Worm (Caenorhabditis elegans) whole organism, late embryonic: ENCODE results near the gene asd-1.
A peak's percentile ranks its signal among the peaks of the same experiment; 100 is the strongest.

Source experiments
- C38D4.7 ChIP-seq: fragments of 200-800 bp; sonication (Bioruptor generic); optimal IDR thresholded peaks from 2 replicates; lab custom pipeline; 2018; ENCODE audit warnings: mild to moderate bottlenecking, missing genetic modification characterization, moderate library complexity, missing compliant biosample characterization
- K02D7.2 ChIP-seq: sonication (generic microtip); optimal IDR thresholded peaks from 2 replicates; lab custom pipeline; 2017; ENCODE audit warnings: mild to moderate bottlenecking, missing genetic modification characterization, missing compliant biosample characterization
- K09A11.1 ChIP-seq: sonication (generic microtip); optimal IDR thresholded peaks from 2 replicates; lab custom pipeline; 2017; ENCODE audit warnings: antibody characterized with exemption, mild to moderate bottlenecking, missing genetic modification characterization, missing compliant biosample characterization; ENCODE audit not compliant: insufficient read depth
- T23F11.4 ChIP-seq: fragments of 200-800 bp; sonication (Bioruptor generic); optimal IDR thresholded peaks from 2 replicates; lab custom pipeline; 2018; ENCODE audit warnings: mild to moderate bottlenecking, missing genetic modification characterization, missing compliant biosample characterization
- Y22D7AL.16 ChIP-seq: sonication (generic microtip); optimal IDR thresholded peaks from 2 replicates; lab custom pipeline; 2016; ENCODE audit warnings: missing genetic modification characterization, missing compliant biosample characterization
- ama-1 ChIP-seq: fragments of 150-350 bp; optimal IDR thresholded peaks from 2 replicates; lab custom pipeline; 2014
- ceh-14 ChIP-seq: sonication (generic microtip); optimal IDR thresholded peaks from 2 replicates; lab custom pipeline; 2016; ENCODE audit warnings: missing genotype, missing genetic modification characterization, missing compliant biosample characterization
- ceh-2 ChIP-seq: sonication (generic microtip); optimal IDR thresholded peaks from 2 replicates; lab custom pipeline; 2016; ENCODE audit warnings: missing genotype, missing genetic modification characterization, missing compliant biosample characterization
- ceh-22 ChIP-seq: sonication (generic microtip); optimal IDR thresholded peaks from 2 replicates; lab custom pipeline; 2017; ENCODE audit warnings: missing biosample characterization, missing genetic modification characterization
- ceh-24 ChIP-seq: sonication (generic microtip); optimal IDR thresholded peaks from 2 replicates; lab custom pipeline; 2016; ENCODE audit warnings: mild to moderate bottlenecking, missing genetic modification characterization, missing compliant biosample characterization
- ceh-30 ChIP-seq: fragments of 150-350 bp; optimal IDR thresholded peaks from 2 replicates; lab custom pipeline; 2014; ENCODE audit warnings: missing biosample characterization, missing genetic modification characterization
- ceh-31 ChIP-seq: sonication (generic microtip); optimal IDR thresholded peaks from 2 replicates; lab custom pipeline; 2016; ENCODE audit warnings: missing genetic modification characterization, missing compliant biosample characterization
- ceh-34 ChIP-seq: sonication (generic microtip); optimal IDR thresholded peaks from 2 replicates; lab custom pipeline; 2016; ENCODE audit warnings: mild to moderate bottlenecking, missing genetic modification characterization, missing compliant biosample characterization
- ceh-48 ChIP-seq: sonication (generic microtip); optimal IDR thresholded peaks from 2 replicates; lab custom pipeline; 2016; ENCODE audit warnings: missing genetic modification characterization, inconsistent platforms, missing compliant biosample characterization
- ceh-9 ChIP-seq: sonication (generic microtip); optimal IDR thresholded peaks from 2 replicates; lab custom pipeline; 2016; ENCODE audit warnings: mild to moderate bottlenecking, missing genetic modification characterization, inconsistent platforms, missing compliant biosample characterization
- dmd-4 ChIP-seq: sonication (generic microtip); optimal IDR thresholded peaks from 2 replicates; lab custom pipeline; 2016; ENCODE audit warnings: borderline replicate concordance, missing genetic modification characterization, missing compliant biosample characterization
- ets-4 ChIP-seq: sonication (generic microtip); optimal IDR thresholded peaks from 2 replicates; lab custom pipeline; 2016; ENCODE audit warnings: missing genetic modification characterization, missing compliant biosample characterization
- fax-1 ChIP-seq: sonication (generic microtip); optimal IDR thresholded peaks from 2 replicates; lab custom pipeline; 2016; ENCODE audit warnings: missing genotype, missing genetic modification characterization, missing compliant biosample characterization
- fkh-10 ChIP-seq: fragments of 150-350 bp; optimal IDR thresholded peaks from 2 replicates; lab custom pipeline; 2014; ENCODE audit warnings: missing biosample characterization, missing genetic modification reagents, missing genetic modification characterization
- fkh-6 ChIP-seq: sonication (generic microtip); optimal IDR thresholded peaks from 2 replicates; lab custom pipeline; 2016; ENCODE audit warnings: missing genetic modification characterization, missing compliant biosample characterization
- hlh-13 ChIP-seq: fragments of 200-800 bp; sonication (Bioruptor generic); optimal IDR thresholded peaks from 2 replicates; lab custom pipeline; 2018; ENCODE audit warnings: mild to moderate bottlenecking, missing genetic modification characterization, missing compliant biosample characterization
- hlh-15 ChIP-seq: sonication (generic microtip); optimal IDR thresholded peaks from 2 replicates; lab custom pipeline; 2016; ENCODE audit warnings: missing genetic modification characterization, missing compliant biosample characterization
- hlh-30 ChIP-seq: sonication (generic microtip); optimal IDR thresholded peaks from 2 replicates; lab custom pipeline; 2017; ENCODE audit warnings: antibody characterized with exemption, missing genetic modification characterization, missing compliant biosample characterization; ENCODE audit not compliant: insufficient read depth
- hlh-6 ChIP-seq: sonication (generic microtip); optimal IDR thresholded peaks from 2 replicates; lab custom pipeline; 2016; ENCODE audit warnings: missing genotype, missing genetic modification characterization, missing compliant biosample characterization
- hlh-8 ChIP-seq: sonication (generic microtip); optimal IDR thresholded peaks from 2 replicates; lab custom pipeline; 2016; ENCODE audit warnings: missing genotype, missing genetic modification characterization, missing compliant biosample characterization
- lim-6 ChIP-seq: sonication (generic microtip); optimal IDR thresholded peaks from 2 replicates; lab custom pipeline; 2016; ENCODE audit warnings: missing genetic modification characterization, missing compliant biosample characterization
- lin-11 ChIP-seq: fragments of 200-800 bp; sonication (Bioruptor generic); optimal IDR thresholded peaks from 2 replicates; lab custom pipeline; 2018; ENCODE audit warnings: mild to moderate bottlenecking, missing genetic modification characterization, missing compliant biosample characterization
- mec-3 ChIP-seq: sonication (generic microtip); optimal IDR thresholded peaks from 2 replicates; lab custom pipeline; 2016; ENCODE audit warnings: borderline replicate concordance, missing genetic modification characterization, missing compliant biosample characterization
- nfya-1 ChIP-seq: sonication (generic microtip); optimal IDR thresholded peaks from 2 replicates; lab custom pipeline; 2017; ENCODE audit warnings: missing genetic modification characterization, mild to moderate bottlenecking, missing compliant biosample characterization, antibody characterized with exemption, moderate library complexity
- nhr-232 ChIP-seq: sonication (generic microtip); optimal IDR thresholded peaks from 2 replicates; lab custom pipeline; 2016; ENCODE audit warnings: missing genetic modification characterization, missing compliant biosample characterization
- pat-9 ChIP-seq: fragments of 200-800 bp; sonication (Bioruptor generic); optimal IDR thresholded peaks from 2 replicates; lab custom pipeline; 2018; ENCODE audit warnings: mild to moderate bottlenecking, missing genetic modification characterization, moderate library complexity, missing compliant biosample characterization
- pax-1 ChIP-seq: fragments of 150-350 bp; optimal IDR thresholded peaks from 2 replicates; lab custom pipeline; 2014; ENCODE audit warnings: missing biosample characterization, missing genetic modification characterization
- pha-2 ChIP-seq: sonication (generic microtip); optimal IDR thresholded peaks from 2 replicates; lab custom pipeline; 2017; ENCODE audit warnings: mild to moderate bottlenecking, missing genetic modification characterization, missing compliant biosample characterization
- pqm-1 ChIP-seq: sonication (generic microtip); optimal IDR thresholded peaks from 2 replicates; lab custom pipeline; 2016; ENCODE audit warnings: missing genetic modification characterization, missing compliant biosample characterization
- pros-1 ChIP-seq: fragments of 150-350 bp; optimal IDR thresholded peaks from 2 replicates; lab custom pipeline; 2014; ENCODE audit warnings: missing biosample characterization, missing genetic modification reagents, missing genetic modification characterization
- ref-2 ChIP-seq: sonication (generic microtip); optimal IDR thresholded peaks from 2 replicates; lab custom pipeline; 2016; ENCODE audit warnings: missing genetic modification characterization, missing compliant biosample characterization
- rnt-1 ChIP-seq: sonication (generic microtip); optimal IDR thresholded peaks from 2 replicates; lab custom pipeline; 2016; ENCODE audit warnings: missing genetic modification characterization, missing compliant biosample characterization
- sdc-2 ChIP-seq: sonication (generic microtip); optimal IDR thresholded peaks from 2 replicates; lab custom pipeline; 2016; ENCODE audit warnings: missing genotype, missing genetic modification characterization, missing compliant biosample characterization
- syd-9 ChIP-seq: sonication (generic microtip); optimal IDR thresholded peaks from 2 replicates; lab custom pipeline; 2016; ENCODE audit warnings: mild to moderate bottlenecking, missing genetic modification characterization, moderate library complexity, missing compliant biosample characterization
- tbx-7 ChIP-seq: sonication (generic microtip); optimal IDR thresholded peaks from 2 replicates; lab custom pipeline; 2016; ENCODE audit warnings: missing genotype, missing genetic modification characterization, missing compliant biosample characterization
- unc-86 ChIP-seq: sonication (generic microtip); optimal IDR thresholded peaks from 2 replicates; lab custom pipeline; 2016; ENCODE audit warnings: missing genetic modification characterization, missing compliant biosample characterization
- zip-5 ChIP-seq: sonication (generic microtip); optimal IDR thresholded peaks from 2 replicates; lab custom pipeline; 2016; ENCODE audit warnings: missing genetic modification characterization, missing compliant biosample characterization
- ztf-16 ChIP-seq: sonication (generic microtip); optimal IDR thresholded peaks from 2 replicates; lab custom pipeline; 2017; ENCODE audit warnings: missing genetic modification characterization, missing compliant biosample characterization

Gene asd-1

ce11 chrIII:4170903-4171377, 26.1 kb upstream of the asd-1 start, which contains the start of the genes rnf-121 and C16C10.4 (continued):
- TF ChIP-seq ztf-16 (tag; lab: Kevin White, UChicago) (peak; percentile 88), nfya-1 (tag; lab: Kevin White, UChicago) (peak; percentile 92), sdc-2 (tag; lab: Kevin White, UChicago) (peak; percentile 82), pqm-1 (peak; percentile 51), hlh-8 (tag; lab: Kevin White, UChicago) (peak; percentile 94), hlh-13 (GFP tag; lab: Kevin White, UChicago) (peak; percentile 71), ceh-48 (tag; lab: Kevin White, UChicago) (peak; percentile 76), fkh-10 (GFP tag; lab: Kevin White, UChicago) (peak; percentile 64), pax-1 (no peak), hlh-15 (peak; percentile 94), fkh-6 (tag; lab: Kevin White, UChicago) (peak; percentile 89), ceh-30 (tag; lab: Kevin White, UChicago) (peak; percentile 93), mec-3 (tag; lab: Kevin White, UChicago) (no peak), C38D4.7 (peak; percentile 90), Y22D7AL.16 (tag; lab: Kevin White, UChicago) (peak; percentile 83), hlh-6 (tag; lab: Kevin White, UChicago) (peak; percentile 85), lin-11 (tag; lab: Kevin White, UChicago) (peak; percentile 82), rnt-1 (tag; lab: Kevin White, UChicago) (peak; percentile 93), fax-1 (peak; percentile 94), ets-4 (peak; percentile 69), ama-1 (lab: Kevin White, UChicago) (no peak), nhr-232 (peak; percentile 83), K09A11.1 (peak; percentile 96), syd-9 (peak; percentile 92), pha-2 (tag; lab: Kevin White, UChicago) (peak; percentile 92), ceh-31 (peak; percentile 90), ceh-9 (tag; lab: Kevin White, UChicago) (no peak), K02D7.2 (tag; lab: Kevin White, UChicago) (peak; percentile 93), zip-5 (peak; percentile 85)

ce11 chrIII:4172210-4172609, 24.9 kb upstream of the asd-1 start:
- TF ChIP-seq hlh-30 (tag; lab: Kevin White, UChicago) = no peak
- TF ChIP-seq syd-9 = no peak
- no peak for TF ChIP-seq pqm-1
- TF ChIP-seq unc-86 = no peak
- TF ChIP-seq pat-9 = no peak
- no peak for TF ChIP-seq fax-1
- TF ChIP-seq tbx-7 (tag; lab: Kevin White, UChicago) = no peak
- no peak for TF ChIP-seq T23F11.4 (GFP tag; lab: Kevin White, UChicago)
- no peak for TF ChIP-seq ceh-30 (tag; lab: Kevin White, UChicago)
- no peak for TF ChIP-seq pax-1
- TF ChIP-seq ceh-14 (tag; lab: Kevin White, UChicago) = no peak
- no peak for TF ChIP-seq lim-6 (tag; lab: Kevin White, UChicago)
- no peak for TF ChIP-seq rnt-1 (tag; lab: Kevin White, UChicago)
- TF ChIP-seq ceh-2 (tag; lab: Kevin White, UChicago) = no peak
- TF ChIP-seq pros-1 (tag; lab: Kevin White, UChicago) = no peak
- TF ChIP-seq, all 69 proteins: peak for 0

ce11 chrIII:4175489-4175888, 21.6 kb upstream of the asd-1 start:
- TF ChIP-seq ceh-22 (tag; lab: Kevin White, UChicago) (no peak), ref-2 (no peak), pqm-1 (no peak), zip-5 (no peak), dmd-4 (tag; lab: Kevin White, UChicago) (no peak), fax-1 (no peak), pros-1 (tag; lab: Kevin White, UChicago) (no peak), ceh-34 (tag; lab: Kevin White, UChicago) (no peak), lim-6 (tag; lab: Kevin White, UChicago) (no peak), ceh-24 (tag; lab: Kevin White, UChicago) (no peak)
